Worm (Caenorhabditis elegans) whole organism, L3 larva: ENCODE results near the gene clec-117.
"Not testable (repeated sequence)": the region's sequence is repeated elsewhere in the genome, so short reads cannot be mapped to it uniquely, and the experiment has no call there.

Experiments used
- ceh-16 ChIP-seq: sonication (generic microtip); optimal IDR thresholded peaks from 2 replicates; lab custom pipeline; 2017; ENCODE audit warnings: missing biosample characterization, missing genetic modification characterization
- lin-39 ChIP-seq: fragments of 150-350 bp; optimal IDR thresholded peaks from 2 replicates; lab custom pipeline; 2018; ENCODE audit warnings: missing biosample characterization, missing genetic modification reagents, missing genetic modification characterization
- skn-1 ChIP-seq: fragments of 150-350 bp; optimal IDR thresholded peaks from 2 replicates; lab custom pipeline; 2014; ENCODE audit warnings: missing biosample characterization, missing genetic modification characterization

ce11 chrII:312110-312509 is 15.3 kb upstream of the clec-117 start, which contains the start of gene mps-2:
- TF ChIP-seq ceh-16, skn-1, lin-39 (tag; lab: Kevin White, UChicago): not testable (repeated sequence)
